Worm (Caenorhabditis elegans): ENCODE results near the gene Y43F8B.14.

Gene Y43F8B.14

DNA sequence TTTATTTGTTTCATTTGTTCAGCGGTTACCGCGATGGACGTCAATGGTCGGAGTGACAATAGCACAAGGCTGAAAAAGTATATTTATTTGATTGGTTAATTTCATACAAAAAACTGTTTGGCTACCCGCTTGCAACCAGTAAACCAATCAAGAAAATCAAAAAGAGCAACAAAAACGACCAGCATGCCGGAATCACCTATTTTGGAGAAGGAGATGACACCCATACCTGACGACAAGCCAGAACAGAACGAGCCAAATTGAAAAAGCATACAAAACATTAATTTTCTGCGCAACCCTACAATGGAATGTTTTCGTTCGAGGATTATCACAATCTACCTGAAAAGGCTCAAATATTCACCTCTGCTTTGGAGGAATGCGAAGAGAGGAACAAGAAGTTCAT lies 34.7 kb upstream of the Y43F8B.14 start, which contains the start of gene Y43F8B.7:
Y43F8B.7 (plus strand) TSS at position 301 of the 400 bp plus-strand sequence.
- TF ChIP-seq ama-1 (optimal IDR thresholded peaks at IDR 0.05) (no peak), F13C5.2 (tag; optimal IDR thresholded peaks at IDR 0.05) (no peak), ceh-36 (tag; optimal IDR thresholded peaks at IDR 0.05) (no peak), sea-1 (GFP tag; conservative IDR thresholded peaks at IDR 0.05) (no peak), aly-1 (tag; optimal IDR thresholded peaks at IDR 0.05) (no peak), tbx-11 (GFP tag; IDR thresholded peaks at IDR 0.05) (no peak), hmg-4 (GFP tag; optimal IDR thresholded peaks at IDR 0.05) (no peak), pes-1 (GFP tag; IDR thresholded peaks at IDR 0.05) (no peak), scrt-1 (GFP tag; IDR thresholded peaks at IDR 0.05) (no peak), tra-4 (tag; optimal IDR thresholded peaks at IDR 0.05) (no peak), flt-1 (GFP tag; IDR thresholded peaks at IDR 0.05) (no peak), B0310.2 (tag; optimal IDR thresholded peaks at IDR 0.05) (no peak), tbx-37 (GFP tag; conservative IDR thresholded peaks at IDR 0.05) (no peak), ceh-13 (GFP tag; optimal IDR thresholded peaks at IDR 0.05) (no peak), ets-7 (tag; optimal IDR thresholded peaks at IDR 0.05) (no peak), hnd-1 (tag; optimal IDR thresholded peaks at IDR 0.05) (no peak), hmbx-1 (tag; optimal IDR thresholded peaks at IDR 0.05) (no peak)

DNA sequence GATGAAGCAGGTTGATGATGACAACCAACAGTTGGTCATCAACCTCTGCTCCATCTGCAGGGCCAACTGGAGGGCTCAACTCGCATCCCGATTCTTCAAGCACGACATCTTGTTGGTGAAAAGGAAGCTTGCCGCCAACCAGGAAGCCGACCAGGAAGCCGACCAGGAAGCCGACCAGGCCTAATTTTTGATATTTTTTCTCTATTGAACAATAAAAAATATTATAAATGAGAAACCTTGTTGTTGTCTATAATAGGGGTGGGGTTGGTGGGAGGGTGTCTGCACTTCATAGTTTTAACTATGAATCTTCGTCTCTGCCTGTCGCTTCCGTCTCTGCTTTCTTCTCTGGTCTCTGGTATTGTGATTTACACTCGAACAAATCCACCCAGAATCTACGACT lies 29.9 kb upstream of the Y43F8B.14 start, which contains the start of gene Y43F8B.18:
Y43F8B.18 (plus strand) TSS at position 301 of the 400 bp plus-strand sequence.
- TF ChIP-seq tra-4 (tag; optimal IDR thresholded peaks at IDR 0.05) = no peak
- no peak for TF ChIP-seq F13C5.2 (tag; optimal IDR thresholded peaks at IDR 0.05)
- no peak for TF ChIP-seq tbx-37 (GFP tag; conservative IDR thresholded peaks at IDR 0.05)
- no peak for TF ChIP-seq hmg-4 (GFP tag; optimal IDR thresholded peaks at IDR 0.05)
- TF ChIP-seq scrt-1 (GFP tag; IDR thresholded peaks at IDR 0.05) = no peak
- TF ChIP-seq flt-1 (GFP tag; IDR thresholded peaks at IDR 0.05) = no peak
- TF ChIP-seq sea-1 (GFP tag; conservative IDR thresholded peaks at IDR 0.05) = no peak
- no peak for TF ChIP-seq tbx-11 (GFP tag; IDR thresholded peaks at IDR 0.05)
- no peak for TF ChIP-seq hnd-1 (tag; optimal IDR thresholded peaks at IDR 0.05)
- TF ChIP-seq ets-7 (tag; optimal IDR thresholded peaks at IDR 0.05) = no peak

DNA sequence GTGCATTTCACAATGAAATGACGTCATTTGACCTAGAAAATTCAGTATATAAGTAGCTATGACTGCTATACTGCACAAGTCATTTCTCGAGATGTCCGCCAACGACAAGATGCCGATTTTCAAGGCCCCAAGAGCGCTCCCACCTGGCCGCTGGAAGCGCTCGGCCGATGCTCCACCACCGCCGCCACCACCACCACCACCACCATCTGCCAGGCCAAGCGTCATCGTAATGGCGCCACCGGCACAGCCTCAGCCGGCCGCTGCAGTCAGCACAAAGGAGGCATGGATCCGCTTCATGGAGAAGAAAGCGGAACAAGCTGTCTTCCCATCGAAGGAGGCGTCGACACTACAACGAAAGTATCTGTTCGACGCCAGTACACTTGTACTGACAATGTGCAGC lies 29.5 kb upstream of the Y43F8B.14 start, which contains the start of gene Y43F8B.28:
Y43F8B.28 (plus strand) TSS at position 59 of the 400 bp plus-strand sequence.
- TF ChIP-seq hmbx-1 (tag; optimal IDR thresholded peaks at IDR 0.05) (no peak), tra-4 (tag; optimal IDR thresholded peaks at IDR 0.05) (no peak), tbx-37 (GFP tag; conservative IDR thresholded peaks at IDR 0.05) (no peak), F13C5.2 (tag; optimal IDR thresholded peaks at IDR 0.05) (no peak), ceh-36 (tag; optimal IDR thresholded peaks at IDR 0.05) (no peak), sea-1 (GFP tag; conservative IDR thresholded peaks at IDR 0.05) (no peak), pes-1 (GFP tag; IDR thresholded peaks at IDR 0.05) (no peak), B0310.2 (tag; optimal IDR thresholded peaks at IDR 0.05) (no peak), hmg-4 (GFP tag; optimal IDR thresholded peaks at IDR 0.05) (no peak), aly-1 (tag; optimal IDR thresholded peaks at IDR 0.05) (no peak), hnd-1 (tag; optimal IDR thresholded peaks at IDR 0.05) (no peak), ceh-13 (GFP tag; optimal IDR thresholded peaks at IDR 0.05) (no peak), flt-1 (GFP tag; IDR thresholded peaks at IDR 0.05) (no peak), tbx-11 (GFP tag; IDR thresholded peaks at IDR 0.05) (no peak), ets-7 (tag; optimal IDR thresholded peaks at IDR 0.05) (no peak), scrt-1 (GFP tag; IDR thresholded peaks at IDR 0.05) (no peak), ama-1 (optimal IDR thresholded peaks at IDR 0.05) (no peak)

DNA sequence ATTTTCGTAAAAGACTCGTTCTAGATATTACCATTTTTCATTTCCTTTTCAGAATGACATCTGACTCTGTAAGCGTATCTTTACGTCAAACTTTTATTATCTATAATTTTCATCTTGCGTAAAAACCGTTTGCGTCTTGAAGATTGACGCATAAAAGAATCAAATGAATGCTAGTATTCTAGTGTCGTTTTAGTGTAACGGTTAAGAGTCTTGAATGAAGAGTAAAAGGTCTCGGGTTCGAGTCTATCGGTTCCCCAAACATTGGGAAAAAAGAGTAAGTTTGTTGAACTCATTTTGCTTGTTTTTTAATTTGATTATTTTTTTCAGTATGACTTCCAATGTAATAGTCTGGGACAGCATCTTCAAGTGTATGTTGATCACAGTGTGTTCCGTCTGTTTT lies 28.7 kb upstream of the Y43F8B.14 start, which contains the start of gene Y43F8B.17:
Y43F8B.17 (plus strand) TSS at position 215 of the 400 bp plus-strand sequence.
- TF ChIP-seq hmg-4 (GFP tag; optimal IDR thresholded peaks at IDR 0.05) (no peak), ama-1 (optimal IDR thresholded peaks at IDR 0.05) (no peak), pes-1 (GFP tag; IDR thresholded peaks at IDR 0.05) (no peak), flt-1 (GFP tag; IDR thresholded peaks at IDR 0.05) (no peak), sea-1 (GFP tag; conservative IDR thresholded peaks at IDR 0.05) (no peak), tra-4 (tag; optimal IDR thresholded peaks at IDR 0.05) (no peak), ceh-13 (GFP tag; optimal IDR thresholded peaks at IDR 0.05) (no peak), scrt-1 (GFP tag; IDR thresholded peaks at IDR 0.05) (no peak), hnd-1 (tag; optimal IDR thresholded peaks at IDR 0.05) (no peak), B0310.2 (tag; optimal IDR thresholded peaks at IDR 0.05) (no peak), ets-7 (tag; optimal IDR thresholded peaks at IDR 0.05) (no peak), hmbx-1 (tag; optimal IDR thresholded peaks at IDR 0.05) (no peak), ceh-36 (tag; optimal IDR thresholded peaks at IDR 0.05) (no peak), tbx-37 (GFP tag; conservative IDR thresholded peaks at IDR 0.05) (no peak), tbx-11 (GFP tag; IDR thresholded peaks at IDR 0.05) (no peak), F13C5.2 (tag; optimal IDR thresholded peaks at IDR 0.05) (no peak), aly-1 (tag; optimal IDR thresholded peaks at IDR 0.05) (no peak)

DNA sequence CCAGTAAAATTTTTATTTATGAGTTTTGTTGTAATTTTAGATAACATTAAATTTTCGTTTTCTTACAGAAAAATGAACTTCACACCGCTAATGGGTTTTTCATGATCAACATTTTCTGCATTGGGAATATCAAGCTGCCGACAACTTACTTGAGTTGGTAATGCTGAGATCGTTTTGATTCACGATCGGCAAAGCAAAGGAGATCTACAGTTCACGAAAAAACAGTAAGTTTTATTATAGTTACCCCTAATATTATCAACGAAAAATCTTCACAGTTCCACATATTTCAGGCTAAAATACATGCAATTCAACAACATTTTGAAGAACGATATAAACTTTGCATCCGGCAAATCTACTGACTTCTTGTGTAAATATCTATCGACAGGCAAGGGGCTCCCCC lies 26.8 kb upstream of the Y43F8B.14 start, which contains the start of gene Y43F8B.22:
Y43F8B.22 (plus strand) TSS at position 301 of the 400 bp plus-strand sequence.
- TF ChIP-seq hmg-4 (GFP tag; optimal IDR thresholded peaks at IDR 0.05) (no peak), B0310.2 (tag; optimal IDR thresholded peaks at IDR 0.05) (no peak), ceh-36 (tag; optimal IDR thresholded peaks at IDR 0.05) (no peak), ama-1 (optimal IDR thresholded peaks at IDR 0.05) (no peak), scrt-1 (GFP tag; IDR thresholded peaks at IDR 0.05) (no peak), tbx-11 (GFP tag; IDR thresholded peaks at IDR 0.05) (no peak)

DNA sequence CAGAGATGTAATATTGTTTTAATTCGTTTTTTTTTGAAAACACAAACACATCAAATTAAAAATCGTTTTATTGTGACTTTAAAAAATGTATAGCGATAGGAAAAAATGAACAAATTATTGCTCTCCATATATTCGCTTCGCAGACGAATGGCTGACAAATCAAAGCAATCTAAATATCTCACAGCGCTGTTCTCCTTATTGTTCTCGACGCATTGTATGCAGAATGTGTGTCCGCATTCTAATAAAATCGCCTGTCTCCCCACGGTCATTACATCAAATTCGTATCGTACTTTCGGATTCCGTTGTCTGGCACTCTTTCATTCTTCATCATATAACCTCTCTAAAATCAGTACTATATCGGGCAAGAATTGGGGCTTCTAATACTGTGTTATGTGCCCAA lies 22.1 kb upstream of the Y43F8B.14 start, which contains the start of gene Y43F8B.9:
Y43F8B.9 (plus strand) TSS at position 301 of the 400 bp plus-strand sequence.
- TF ChIP-seq ets-7 (tag; optimal IDR thresholded peaks at IDR 0.05) (no peak), sea-1 (GFP tag; conservative IDR thresholded peaks at IDR 0.05) (no peak), ceh-36 (tag; optimal IDR thresholded peaks at IDR 0.05) (no peak), B0310.2 (tag; optimal IDR thresholded peaks at IDR 0.05) (no peak), hmbx-1 (tag; optimal IDR thresholded peaks at IDR 0.05) (no peak)

DNA sequence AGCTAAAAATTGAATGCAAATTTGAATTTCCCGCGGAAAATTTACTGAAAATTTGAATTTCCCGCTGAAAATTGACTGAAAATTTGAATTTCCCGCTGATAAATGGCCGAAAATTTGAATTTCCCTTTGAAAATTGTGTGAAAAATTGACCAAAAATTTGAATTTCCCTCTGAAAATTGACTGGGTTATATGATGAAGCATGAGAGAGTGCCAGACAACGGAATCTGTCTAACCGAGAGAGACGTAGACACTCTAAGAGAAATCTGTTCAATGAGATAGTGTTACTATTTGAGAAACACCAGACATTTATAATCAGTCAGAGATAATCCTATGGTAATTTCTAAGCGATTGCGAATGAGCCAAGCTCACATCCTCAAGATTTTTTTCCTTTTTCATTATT lies 21.5 kb upstream of the Y43F8B.14 start:
- no peak for TF ChIP-seq aly-1 (tag; optimal IDR thresholded peaks at IDR 0.05)
- TF ChIP-seq scrt-1 (GFP tag; IDR thresholded peaks at IDR 0.05) = no peak
- TF ChIP-seq hmg-4 (GFP tag; optimal IDR thresholded peaks at IDR 0.05) = no peak
- TF ChIP-seq hnd-1 (tag; optimal IDR thresholded peaks at IDR 0.05) = no peak
- no peak for TF ChIP-seq B0310.2 (tag; optimal IDR thresholded peaks at IDR 0.05)
- no peak for TF ChIP-seq ama-1 (optimal IDR thresholded peaks at IDR 0.05)
- no peak for TF ChIP-seq tbx-37 (GFP tag; conservative IDR thresholded peaks at IDR 0.05)
- no peak for TF ChIP-seq pes-1 (GFP tag; IDR thresholded peaks at IDR 0.05)
- no peak for TF ChIP-seq hmbx-1 (tag; optimal IDR thresholded peaks at IDR 0.05)
- TF ChIP-seq sea-1 (GFP tag; conservative IDR thresholded peaks at IDR 0.05) = no peak
- TF ChIP-seq F13C5.2 (tag; optimal IDR thresholded peaks at IDR 0.05) = no peak
- TF ChIP-seq tbx-11 (GFP tag; IDR thresholded peaks at IDR 0.05) = no peak
- TF ChIP-seq ceh-13 (GFP tag; optimal IDR thresholded peaks at IDR 0.05) = no peak
- no peak for TF ChIP-seq ceh-36 (tag; optimal IDR thresholded peaks at IDR 0.05)
- no peak for TF ChIP-seq tra-4 (tag; optimal IDR thresholded peaks at IDR 0.05)
- no peak for TF ChIP-seq ets-7 (tag; optimal IDR thresholded peaks at IDR 0.05)
- no peak for TF ChIP-seq flt-1 (GFP tag; IDR thresholded peaks at IDR 0.05)

All from whole organism, early embryonic.